Worm (Caenorhabditis elegans): ENCODE results near the gene C45G7.4.

DNA sequence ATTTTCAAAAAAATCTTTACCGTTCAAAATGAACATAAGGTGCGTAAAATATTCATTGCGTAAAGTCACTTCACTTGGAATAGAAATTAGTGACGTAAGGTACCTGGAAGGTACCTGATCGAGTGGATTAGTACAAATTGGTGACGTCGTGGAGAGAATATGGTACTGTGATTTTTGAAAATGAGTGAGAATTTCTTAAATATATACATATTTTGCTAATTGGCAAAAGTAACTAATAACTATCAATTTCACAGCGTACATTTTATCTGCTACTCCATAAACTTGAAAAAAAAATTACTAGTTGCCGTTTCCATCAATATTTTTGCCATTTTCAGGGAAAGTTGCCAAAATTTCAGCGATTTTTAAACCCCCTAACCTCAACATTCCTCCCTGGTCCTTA is 16.1 kb upstream of the C45G7.4 start:
- TF ChIP-seq egl-27 (tag; optimal IDR thresholded peaks at IDR 0.05) (no peak), lin-39 (tag; optimal IDR thresholded peaks at IDR 0.05) (no peak), nfya-1 (tag; optimal IDR thresholded peaks at IDR 0.05; ENCODE audit: insufficient read depth) (no peak), nhr-25 (tag; optimal IDR thresholded peaks at IDR 0.05) (no peak), pha-4 (tag; optimal IDR thresholded peaks at IDR 0.05) (no peak)
